Worm (Caenorhabditis elegans) whole organism, mixed stage, embryonic: ENCODE results near the gene col-150.

Experiments
- lin-13 ChIP-seq: fragments of 150-350 bp; optimal IDR thresholded peaks from 2 replicates; lab custom pipeline; 2014; ENCODE audit warnings: missing biosample characterization, missing genetic modification characterization
- lsy-2 ChIP-seq: fragments of 150-350 bp; optimal IDR thresholded peaks from 2 replicates; lab custom pipeline; 2014; ENCODE audit warnings: missing biosample characterization, missing genetic modification characterization
- nhr-28 ChIP-seq: fragments of 150-350 bp; optimal IDR thresholded peaks from 2 replicates; lab custom pipeline; 2014; ENCODE audit warnings: missing biosample characterization, missing genetic modification characterization

ce11 chrV:10260460-10260859 is 34.0 kb downstream of the col-150 start, which contains the start of gene sri-18:
- TF ChIP-seq nhr-28 (tag; lab: Kevin White, UChicago) (no peak), lin-13 (tag; lab: Kevin White, UChicago) (no peak), lsy-2 (tag; lab: Kevin White, UChicago) (no peak)
